Fruit fly (Drosophila melanogaster) whole organism, prepupa: ENCODE results near the gene frc.

Experiments
- Blimp-1 ChIP-seq: fragments of 200-800 bp; sonication (Bioruptor generic); optimal IDR thresholded peaks from 3 replicates; lab custom pipeline; 2017; ENCODE audit warnings: missing biosample characterization, missing genetic modification characterization, mild to moderate bottlenecking, moderate library complexity, missing genetic modification reagents
- CG10669 ChIP-seq: fragments of 200-800 bp; sonication (Bioruptor generic); optimal IDR thresholded peaks from 3 replicates; lab custom pipeline; 2018; ENCODE audit warnings: missing biosample characterization, mild to moderate bottlenecking, missing genetic modification characterization, moderate library complexity
- CG11762 ChIP-seq: fragments of 200-800 bp; sonication (Bioruptor generic); optimal IDR thresholded peaks from 3 replicates; lab custom pipeline; 2016; ENCODE audit warnings: missing biosample characterization, missing genetic modification characterization; ENCODE audit not compliant: insufficient read depth
- CG15336 ChIP-seq: fragments of 200-800 bp; sonication (Bioruptor generic); IDR thresholded peaks from 2 replicates; pipeline ENCODE4 v1.3.6; 2022; ENCODE audit warnings: missing biosample characterization, missing genetic modification characterization
- CG1621 ChIP-seq: fragments of 200-800 bp; sonication (Bioruptor generic); optimal IDR thresholded peaks from 3 replicates; lab custom pipeline; 2018; ENCODE audit warnings: missing biosample characterization, mild to moderate bottlenecking, missing genetic modification characterization
- CG16779 ChIP-seq: fragments of 200-800 bp; sonication (Bioruptor generic); optimal IDR thresholded peaks from 3 replicates; lab custom pipeline; 2017; ENCODE audit warnings: missing biosample characterization, mild to moderate bottlenecking, missing genetic modification characterization
- CG3032 ChIP-seq: fragments of 200-800 bp; optimal IDR thresholded peaks from 2 replicates; lab custom pipeline; 2019; ENCODE audit warnings: missing biosample characterization, mild to moderate bottlenecking, missing genetic modification characterization, moderate library complexity
- CG4318 ChIP-seq: fragments of 200-800 bp; sonication (Bioruptor generic); optimal IDR thresholded peaks from 3 replicates; lab custom pipeline; 2017; ENCODE audit warnings: missing biosample characterization, mild to moderate bottlenecking, missing genetic modification characterization
- CG6163 ChIP-seq: fragments of 200-800 bp; sonication (Bioruptor generic); IDR thresholded peaks from 3 replicates; pipeline ENCODE4 v1.3.6; 2022; ENCODE audit warnings: missing biosample characterization, missing genetic modification characterization
- CG6792 ChIP-seq: fragments of 200-800 bp; sonication (Bioruptor generic); optimal IDR thresholded peaks from 3 replicates; lab custom pipeline; 2016; ENCODE audit warnings: missing biosample characterization, missing genetic modification characterization
- CG6808 ChIP-seq: fragments of 200-800 bp; sonication (Bioruptor generic); optimal IDR thresholded peaks from 3 replicates; lab custom pipeline; 2017; ENCODE audit warnings: missing biosample characterization, missing genetic modification characterization, mild to moderate bottlenecking, moderate library complexity, missing genetic modification reagents
- CG7368 ChIP-seq: fragments of 200-800 bp; sonication (Bioruptor generic); optimal IDR thresholded peaks from 3 replicates; lab custom pipeline; 2016; ENCODE audit warnings: missing biosample characterization, missing genetic modification characterization
- CG8119 ChIP-seq: fragments of 200-800 bp; sonication (Bioruptor generic); IDR thresholded peaks from 3 replicates; pipeline ENCODE4 v1.3.6; 2022; ENCODE audit warnings: missing biosample characterization, missing genetic modification characterization
- CG8319 ChIP-seq: fragments of 200-800 bp; sonication (Bioruptor generic); optimal IDR thresholded peaks from 3 replicates; lab custom pipeline; 2016; ENCODE audit warnings: missing biosample characterization, missing genetic modification characterization
- CG9139 ChIP-seq: fragments of 200-800 bp; sonication (Bioruptor generic); optimal IDR thresholded peaks from 3 replicates; lab custom pipeline; 2017; ENCODE audit warnings: missing biosample characterization, mild to moderate bottlenecking, missing genetic modification characterization
- Eip93F ChIP-seq: fragments of 200-800 bp; sonication (Bioruptor generic); optimal IDR thresholded peaks from 2 replicates; lab custom pipeline; 2016; ENCODE audit warnings: missing biosample characterization, mild to moderate bottlenecking, missing genetic modification characterization
- Ets21C ChIP-seq: fragments of 200-800 bp; sonication (Bioruptor generic); optimal IDR thresholded peaks from 3 replicates; lab custom pipeline; 2016; ENCODE audit warnings: missing biosample characterization, missing genetic modification characterization
- Ets96B ChIP-seq: fragments of 200-800 bp; optimal IDR thresholded peaks from 2 replicates; lab custom pipeline; 2019; ENCODE audit warnings: missing biosample characterization, mild to moderate bottlenecking, missing genetic modification characterization, moderate library complexity
- Hr38 ChIP-seq: sonication (Bioruptor generic); optimal IDR thresholded peaks from 2 replicates; lab custom pipeline; 2016; ENCODE audit warnings: missing biosample characterization, missing genetic modification characterization
- Hr4 ChIP-seq: fragments of 200-800 bp; sonication (Bioruptor generic); optimal IDR thresholded peaks from 3 replicates; lab custom pipeline; 2016; ENCODE audit warnings: missing biosample characterization, missing genetic modification characterization
- Lpt ChIP-seq: fragments of 200-800 bp; sonication (Bioruptor generic); optimal IDR thresholded peaks from 3 replicates; lab custom pipeline; 2016; ENCODE audit warnings: missing biosample characterization, missing genetic modification characterization
- Met ChIP-seq: fragments of 200-800 bp; sonication (Bioruptor generic); optimal IDR thresholded peaks from 3 replicates; lab custom pipeline; 2016; ENCODE audit warnings: missing biosample characterization, missing genetic modification characterization
- OdsH ChIP-seq: fragments of 200-800 bp; sonication (Bioruptor generic); optimal IDR thresholded peaks from 3 replicates; lab custom pipeline; 2016; ENCODE audit warnings: missing biosample characterization, missing genetic modification characterization
- Sox102F ChIP-seq: fragments of 200-800 bp; sonication (Bioruptor generic); optimal IDR thresholded peaks from 2 replicates; lab custom pipeline; 2016; ENCODE audit warnings: missing biosample characterization, mild to moderate bottlenecking, missing genetic modification characterization
- Sox14 ChIP-seq: fragments of 200-800 bp; sonication (Bioruptor generic); optimal IDR thresholded peaks from 3 replicates; lab custom pipeline; 2016; ENCODE audit warnings: missing biosample characterization, missing genetic modification characterization
- achi ChIP-seq: fragments of 200-800 bp; sonication (Bioruptor generic); optimal IDR thresholded peaks from 3 replicates; lab custom pipeline; 2016; ENCODE audit warnings: missing biosample characterization, missing genetic modification characterization
- cyc ChIP-seq: fragments of 200-800 bp; sonication (Bioruptor generic); optimal IDR thresholded peaks from 3 replicates; lab custom pipeline; 2016; ENCODE audit warnings: missing biosample characterization, missing genetic modification characterization
- esn ChIP-seq: fragments of 200-800 bp; sonication (Bioruptor generic); optimal IDR thresholded peaks from 2 replicates; lab custom pipeline; 2016; ENCODE audit warnings: missing biosample characterization, mild to moderate bottlenecking, missing genetic modification characterization, moderate library complexity
- fd85E ChIP-seq: fragments of 200-800 bp; sonication (Bioruptor generic); optimal IDR thresholded peaks from 3 replicates; lab custom pipeline; 2016; ENCODE audit warnings: missing biosample characterization, missing genetic modification characterization
- fkh ChIP-seq: fragments of 200-800 bp; sonication (Bioruptor generic); optimal IDR thresholded peaks from 3 replicates; lab custom pipeline; 2017; ENCODE audit warnings: missing biosample characterization, mild to moderate bottlenecking, missing genetic modification characterization, moderate library complexity
- pdm3 ChIP-seq: fragments of 200-800 bp; sonication (Bioruptor generic); optimal IDR thresholded peaks from 3 replicates; lab custom pipeline; 2016; ENCODE audit warnings: missing biosample characterization, missing genetic modification characterization
- spab ChIP-seq: fragments of 200-800 bp; sonication (Bioruptor generic); optimal IDR thresholded peaks from 2 replicates; lab custom pipeline; 2017; ENCODE audit warnings: missing biosample characterization, mild to moderate bottlenecking, missing genetic modification characterization, missing genetic modification reagents
- topi ChIP-seq: fragments of 200-800 bp; sonication (Bioruptor generic); optimal IDR thresholded peaks from 3 replicates; lab custom pipeline; 2016; ENCODE audit warnings: missing biosample characterization, missing genetic modification characterization
- vri ChIP-seq: fragments of 200-800 bp; sonication (Bioruptor generic); optimal IDR thresholded peaks from 3 replicates; lab custom pipeline; 2016; ENCODE audit warnings: missing biosample characterization, mild to moderate bottlenecking, missing genetic modification characterization

Gene frc

dm6 chr3L:17461369-17462012 lies 28.5 kb upstream of the frc start:
- TF ChIP-seq CG4318, result no peak
- TF ChIP-seq CG11762 (GFP tag; lab: Kevin White, UChicago), result no peak
- TF ChIP-seq CG15336 (GFP tag; lab: Robert Waterston, UW), result no peak
- no peak for TF ChIP-seq CG16779
- TF ChIP-seq CG1621 (tag; lab: Kevin White, UChicago), result no peak
- no peak for TF ChIP-seq vri

dm6 chr3L:17458856-17459518 lies 26.0 kb upstream of the frc start:
- TF ChIP-seq Ets21C (GFP tag; lab: Kevin White, UChicago), result no peak
- TF ChIP-seq, all 60 proteins: peak for 0

- TF ChIP-seq CG9139 (GFP tag; lab: Kevin White, UChicago) (no peak), Met (GFP tag; lab: Kevin White, UChicago) (no peak), CG7368 (GFP tag; lab: Kevin White, UChicago) (no peak), esn (GFP tag; lab: Kevin White, UChicago) (no peak), achi (GFP tag; lab: Kevin White, UChicago) (no peak), pdm3 (GFP tag; lab: Kevin White, UChicago) (no peak), CG6808 (no peak), CG15336 (GFP tag; lab: Robert Waterston, UW) (no peak), CG4318 (no peak), topi (GFP tag; lab: Kevin White, UChicago) (no peak), spab (GFP tag; lab: Kevin White, UChicago) (no peak), CG8119 (GFP tag; lab: Robert Waterston, UW) (no peak), OdsH (no peak), Eip93F (GFP tag; lab: Kevin White, UChicago) (no peak), Lpt (GFP tag; lab: Kevin White, UChicago) (no peak), CG6163 (GFP tag; lab: Robert Waterston, UW) (no peak)
These were observed 24.8 kb upstream of the frc start for dm6 chr3L:17457695-17458242.

dm6 chr3L:17447881-17448280 lies 14.9 kb upstream of the frc start:
- TF ChIP-seq Blimp-1 (GFP tag; lab: Kevin White, UChicago) (no peak), Met (GFP tag; lab: Kevin White, UChicago) (no peak), Ets21C (GFP tag; lab: Kevin White, UChicago) (no peak), Sox102F (no peak), CG3032 (no peak), Hr38 (GFP tag; lab: Kevin White, UChicago) (no peak), esn (GFP tag; lab: Kevin White, UChicago) (no peak), Ets96B (no peak)

dm6 chr3L:17445629-17446431 lies 12.8 kb upstream of the frc start:
- TF ChIP-seq Met (GFP tag; lab: Kevin White, UChicago) (no peak), CG6163 (GFP tag; lab: Robert Waterston, UW) (no peak), Sox14 (no peak), cyc (GFP tag; lab: Kevin White, UChicago) (no peak), fkh (no peak), CG10669 (GFP tag; lab: Kevin White, UChicago) (no peak), CG16779 (no peak), fd85E (GFP tag; lab: Kevin White, UChicago) (no peak), CG6792 (no peak), Ets21C (GFP tag; lab: Kevin White, UChicago) (no peak), CG8319 (GFP tag; lab: Kevin White, UChicago) (no peak), Hr4 (GFP tag; lab: Kevin White, UChicago) (no peak)
